Worm (Caenorhabditis elegans) whole organism, L3 larva: ENCODE results near the gene stn-2.

ENCODE experiments used
- ama-1 ChIP-seq: fragments of 150-350 bp; optimal IDR thresholded peaks from 2 replicates; lab custom pipeline; 2018
- ceh-82 ChIP-seq: fragments of 150-350 bp; optimal IDR thresholded peaks from 2 replicates; lab custom pipeline; 2014; ENCODE audit warnings: missing biosample characterization, missing genetic modification characterization
- daf-12 ChIP-seq: fragments of 150-350 bp; optimal IDR thresholded peaks from 2 replicates; lab custom pipeline; 2014; ENCODE audit warnings: missing biosample characterization, missing genetic modification reagents, missing genetic modification characterization
- egl-27 ChIP-seq: sonication (generic microtip); optimal IDR thresholded peaks from 4 replicates; lab custom pipeline; 2017; ENCODE audit warnings: missing biosample characterization, missing genetic modification reagents, missing genetic modification characterization
- elt-3 ChIP-seq, 3 experiments: fragments of 150-350 bp in 1 of 3; sonication (generic microtip) in 2 of 3; optimal IDR thresholded peaks; 2 replicates in 2 of 3; 4 replicates in 1 of 3; lab custom pipeline; 2014 to 2017; ENCODE audit warnings: missing biosample characterization in 3 of 3, missing genetic modification characterization in 3 of 3
- fkh-10 ChIP-seq: sonication (generic microtip); optimal IDR thresholded peaks from 2 replicates; lab custom pipeline; 2017; ENCODE audit warnings: missing biosample characterization, missing genetic modification reagents, missing genetic modification characterization
- mdl-1 ChIP-seq: fragments of 150-350 bp; optimal IDR thresholded peaks from 2 replicates; lab custom pipeline; 2014; ENCODE audit warnings: missing biosample characterization, missing genetic modification characterization
- nhr-25 ChIP-seq: sonication (generic microtip); optimal IDR thresholded peaks from 2 replicates; lab custom pipeline; 2017; ENCODE audit warnings: missing biosample characterization, missing genetic modification characterization
- nhr-67 ChIP-seq: fragments of 150-350 bp; optimal IDR thresholded peaks from 2 replicates; lab custom pipeline; 2014; ENCODE audit warnings: missing biosample characterization, missing genetic modification characterization
- pqm-1 ChIP-seq: fragments of 150-350 bp; optimal IDR thresholded peaks from 2 replicates; lab custom pipeline; 2017; ENCODE audit warnings: missing biosample characterization, missing genetic modification characterization, inconsistent platforms
- unc-62 ChIP-seq: fragments of 150-350 bp; sonication (generic microtip); optimal IDR thresholded peaks from 4 replicates; lab custom pipeline; 2014; ENCODE audit warnings: missing biosample characterization, missing genetic modification reagents, missing genetic modification characterization

- no peak for TF ChIP-seq ama-1
- no peak for TF ChIP-seq ceh-82 (tag; lab: Kevin White, UChicago)
- no peak for TF ChIP-seq nhr-67
- TF ChIP-seq elt-3 (tag; optimal IDR thresholded peaks at IDR 0.05; lab: Kevin White, UChicago), result no peak
- no peak for TF ChIP-seq daf-12 (tag; lab: Kevin White, UChicago)
- no peak for TF ChIP-seq unc-62 (GFP tag; lab: Kevin White, UChicago)
- TF ChIP-seq nhr-25 (tag; lab: Kevin White, UChicago), result no peak
- TF ChIP-seq egl-27 (tag; lab: Kevin White, UChicago), result no peak
- no peak for TF ChIP-seq mdl-1 (tag; lab: Kevin White, UChicago)
- TF ChIP-seq pqm-1 (tag; lab: Kevin White, UChicago), result no peak
- no peak for TF ChIP-seq fkh-10 (GFP tag; lab: Kevin White, UChicago)
Measured at ce11 chrX:7689570-7689969, 9.2 kb upstream of the stn-2 start.
